Fruit fly (Drosophila melanogaster) whole organism, embryonic: ENCODE measurements around the gene Send2.

ENCODE experiments used
- Antp ChIP-seq: fragments of 200-800 bp; sonication (Bioruptor generic); optimal IDR thresholded peaks from 3 replicates; lab custom pipeline; 2016; ENCODE audit warnings: missing biosample characterization, missing genetic modification characterization
- Atf3 ChIP-seq: fragments of 200-800 bp; sonication (Bioruptor generic); optimal IDR thresholded peaks from 3 replicates; lab custom pipeline; 2016; ENCODE audit warnings: missing biosample characterization, missing genetic modification characterization
- Awh ChIP-seq: fragments of 200-800 bp; sonication (Bioruptor generic); IDR thresholded peaks from 2 replicates; pipeline ENCODE4, ENCODE4 v1.3.6; 2022; ENCODE audit warnings: missing biosample characterization, missing genetic modification characterization
- CG10209 ChIP-seq: fragments of 200-800 bp; sonication (Bioruptor generic); optimal IDR thresholded peaks from 3 replicates; lab custom pipeline; 2017; ENCODE audit warnings: missing biosample characterization, mild to moderate bottlenecking, missing genetic modification characterization, missing genetic modification reagents
- CG1024 ChIP-seq: fragments of 200-800 bp; sonication (Bioruptor generic); IDR thresholded peaks from 2 replicates; pipeline ENCODE4 v1.3.6; 2022; ENCODE audit warnings: missing biosample characterization, missing genetic modification characterization
- CG12071 ChIP-seq: fragments of 200-800 bp; sonication (Bioruptor generic); optimal IDR thresholded peaks from 3 replicates; lab custom pipeline; 2018; ENCODE audit warnings: missing biosample characterization, mild to moderate bottlenecking, missing genetic modification characterization
- CG12744 ChIP-seq: fragments of 200-800 bp; sonication (Bioruptor generic); optimal IDR thresholded peaks from 2 replicates; lab custom pipeline; 2016; ENCODE audit warnings: missing biosample characterization, missing genetic modification characterization
- CG13287 ChIP-seq: fragments of 200-800 bp; sonication (Bioruptor generic); IDR thresholded peaks from 2 replicates; pipeline ENCODE4 v1.3.6; 2022; ENCODE audit warnings: missing biosample characterization, missing genetic modification characterization; ENCODE audit not compliant: partially characterized antibody
- CG14667 ChIP-seq: fragments of 200-800 bp; sonication (Bioruptor generic); IDR thresholded peaks from 2 replicates; pipeline ENCODE4 v1.3.6; 2022; ENCODE audit warnings: missing biosample characterization, missing genetic modification characterization
- CG14860 ChIP-seq: fragments of 200-800 bp; sonication (Bioruptor generic); IDR thresholded peaks from 3 replicates; pipeline ENCODE4 v1.3.6; 2022; ENCODE audit warnings: missing biosample characterization, missing genetic modification characterization; ENCODE audit not compliant: partially characterized antibody
- CG15073 ChIP-seq: fragments of 200-800 bp; sonication (Bioruptor generic); optimal IDR thresholded peaks from 2 replicates; lab custom pipeline; 2016; ENCODE audit warnings: missing biosample characterization, missing genetic modification characterization
- CG17186 ChIP-seq: fragments of 200-800 bp; sonication (Bioruptor generic); optimal IDR thresholded peaks from 3 replicates; lab custom pipeline; 2017; ENCODE audit warnings: missing biosample characterization, missing genetic modification reagents, missing genetic modification characterization
- CG2199 ChIP-seq: fragments of 200-800 bp; sonication (Bioruptor generic); IDR thresholded peaks from 3 replicates; pipeline ENCODE4 v1.3.6; 2022; ENCODE audit warnings: missing biosample characterization, missing genetic modification characterization
- CG31441 ChIP-seq: fragments of 200-800 bp; sonication (Bioruptor generic); IDR thresholded peaks from 2 replicates; pipeline ENCODE4 v1.3.6; 2022; ENCODE audit warnings: missing biosample characterization, missing genetic modification characterization
- CG33557 ChIP-seq: fragments of 200-800 bp; sonication (Bioruptor generic); optimal IDR thresholded peaks from 2 replicates; lab custom pipeline; 2019; ENCODE audit warnings: missing biosample characterization, mild to moderate bottlenecking, missing genetic modification characterization, moderate library complexity
- CG4730 ChIP-seq: fragments of 200-800 bp; sonication (Bioruptor generic); IDR thresholded peaks from 2 replicates; pipeline ENCODE4 v1.3.6; 2022; ENCODE audit warnings: missing biosample characterization, missing genetic modification characterization
- CG6854 ChIP-seq: fragments of 200-800 bp; sonication (Bioruptor generic); optimal IDR thresholded peaks from 3 replicates; lab custom pipeline; 2017; ENCODE audit warnings: missing biosample characterization, mild to moderate bottlenecking, missing genetic modification characterization
- CG7745 ChIP-seq: fragments of 200-800 bp; sonication (Bioruptor generic); optimal IDR thresholded peaks from 2 replicates; lab custom pipeline; 2018; ENCODE audit warnings: missing biosample characterization, mild to moderate bottlenecking, missing genetic modification characterization, moderate library complexity
- CG8281 ChIP-seq: fragments of 200-800 bp; sonication (Bioruptor generic); optimal IDR thresholded peaks from 2 replicates; lab custom pipeline; 2018; ENCODE audit warnings: missing biosample characterization, mild to moderate bottlenecking, missing genetic modification characterization, moderate library complexity
- CG8290 ChIP-seq, 3 experiments: fragments of 200-800 bp; sonication (Bioruptor generic); optimal IDR thresholded peaks; 2 replicates each; lab custom pipeline; 2016 to 2019; ENCODE audit warnings: missing biosample characterization in 3 of 3, missing genetic modification characterization in 3 of 3, mild to moderate bottlenecking in 2 of 3, moderate library complexity in 1 of 3
- CTCF ChIP-seq: fragments of 200-800 bp; sonication (Bioruptor generic); optimal IDR thresholded peaks from 2 replicates; lab custom pipeline; 2017; ENCODE audit warnings: missing biosample characterization, mild to moderate bottlenecking, missing genetic modification characterization, moderate library complexity
- Camta ChIP-seq: fragments of 200-800 bp; sonication (Bioruptor generic); optimal IDR thresholded peaks from 2 replicates; lab custom pipeline; 2016; ENCODE audit warnings: missing biosample characterization, missing genetic modification characterization
- H2.0 ChIP-seq: fragments of 200-800 bp; sonication (Bioruptor generic); IDR thresholded peaks from 2 replicates; pipeline ENCODE4 v1.3.6; 2022; ENCODE audit warnings: missing biosample characterization, missing genetic modification characterization
- HHEX ChIP-seq: fragments of 200-800 bp; sonication (Bioruptor generic); optimal IDR thresholded peaks from 3 replicates; lab custom pipeline; 2017; ENCODE audit warnings: missing biosample characterization, mild to moderate bottlenecking, missing genetic modification characterization, missing genetic modification reagents
- Mrtf ChIP-seq: fragments of 200-800 bp; sonication (Bioruptor generic); IDR thresholded peaks from 3 replicates; pipeline ENCODE4 v1.3.6; 2022; ENCODE audit warnings: missing biosample characterization, missing genetic modification characterization
- NC2β ChIP-seq: fragments of 200-800 bp; sonication (Bioruptor generic); optimal IDR thresholded peaks from 2 replicates; lab custom pipeline; 2016; ENCODE audit warnings: missing biosample characterization, missing genetic modification characterization
- Oaz ChIP-seq: fragments of 200-800 bp; sonication (Bioruptor generic); IDR thresholded peaks from 2 replicates; pipeline ENCODE4 v1.3.6; 2022; ENCODE audit warnings: missing biosample characterization, missing genetic modification characterization
- Oli ChIP-seq: fragments of 200-800 bp; sonication (Bioruptor generic); optimal IDR thresholded peaks from 2 replicates; lab custom pipeline; 2018; ENCODE audit warnings: missing biosample characterization, mild to moderate bottlenecking, missing genetic modification characterization, moderate library complexity
- Scr ChIP-seq: fragments of 200-800 bp; sonication (Bioruptor generic); IDR thresholded peaks from 2 replicates; pipeline ENCODE4 v1.3.6; 2022; ENCODE audit warnings: missing biosample characterization, missing genetic modification characterization; ENCODE audit not compliant: partially characterized antibody
- Six4 ChIP-seq: fragments of 200-800 bp; sonication (Bioruptor generic); optimal IDR thresholded peaks from 2 replicates; lab custom pipeline; 2016; ENCODE audit warnings: missing biosample characterization, missing genetic modification characterization
- Sox100B ChIP-seq: fragments of 200-800 bp; sonication (Bioruptor generic); optimal IDR thresholded peaks from 3 replicates; lab custom pipeline; 2018; ENCODE audit warnings: missing biosample characterization, mild to moderate bottlenecking, missing genetic modification characterization
- ara ChIP-seq: fragments of 200-800 bp; sonication (Bioruptor generic); IDR thresholded peaks from 2 replicates; pipeline ENCODE4 v1.3.6; 2022; ENCODE audit warnings: missing biosample characterization, missing genetic modification characterization
- chif ChIP-seq, 2 experiments: fragments of 200-800 bp; sonication (Bioruptor generic); optimal IDR thresholded peaks; 3 replicates each; lab custom pipeline; 2016; ENCODE audit warnings: missing biosample characterization in 2 of 2, missing genetic modification characterization in 2 of 2
- ci ChIP-seq: fragments of 200-800 bp; sonication (Bioruptor generic); IDR thresholded peaks from 3 replicates; pipeline ENCODE4 v1.3.6; 2022; ENCODE audit warnings: missing biosample characterization, missing genetic modification characterization
- da ChIP-seq: fragments of 200-800 bp; sonication (Bioruptor generic); optimal IDR thresholded peaks from 2 replicates; lab custom pipeline; 2016; ENCODE audit warnings: missing biosample characterization, missing genetic modification characterization
- en ChIP-seq: fragments of 200-800 bp; sonication (Bioruptor generic); optimal IDR thresholded peaks from 2 replicates; lab custom pipeline; 2016; ENCODE audit warnings: missing biosample characterization, missing genetic modification characterization
- fd3F ChIP-seq: fragments of 200-800 bp; sonication (Bioruptor generic); optimal IDR thresholded peaks from 2 replicates; lab custom pipeline; 2018; ENCODE audit warnings: missing biosample characterization, mild to moderate bottlenecking, missing genetic modification characterization, moderate library complexity
- fd96Cb ChIP-seq: fragments of 200-800 bp; sonication (Bioruptor generic); optimal IDR thresholded peaks from 2 replicates; lab custom pipeline; 2018; ENCODE audit warnings: missing biosample characterization, mild to moderate bottlenecking, missing genetic modification characterization, moderate library complexity
- ftz-f1 ChIP-seq: fragments of 200-800 bp; sonication (Bioruptor generic); optimal IDR thresholded peaks from 2 replicates; lab custom pipeline; 2016; ENCODE audit warnings: missing biosample characterization, missing genetic modification characterization
- hbn ChIP-seq: fragments of 200-800 bp; sonication (Bioruptor generic); IDR thresholded peaks from 2 replicates; pipeline ENCODE4 v1.3.6; 2022; ENCODE audit warnings: missing biosample characterization, missing genetic modification characterization; ENCODE audit not compliant: partially characterized antibody
- inv ChIP-seq: fragments of 200-800 bp; sonication (Bioruptor generic); IDR thresholded peaks from 2 replicates; pipeline ENCODE4 v1.3.6; 2022; ENCODE audit warnings: missing biosample characterization, missing genetic modification characterization; ENCODE audit not compliant: partially characterized antibody
- pho ChIP-seq: fragments of 200-800 bp; sonication (Bioruptor generic); optimal IDR thresholded peaks from 2 replicates; lab custom pipeline; 2016; ENCODE audit warnings: missing biosample characterization, missing genetic modification characterization
- sens ChIP-seq: fragments of 200-800 bp; sonication (Bioruptor generic); peaks from one replicate; lab custom pipeline; 2016; ENCODE audit warnings: missing biosample characterization, missing genetic modification characterization
- slbo ChIP-seq: fragments of 200-800 bp; sonication (Bioruptor generic); IDR thresholded peaks from 2 replicates; pipeline ENCODE4 v1.3.6; 2022; ENCODE audit warnings: missing biosample characterization, missing genetic modification characterization
- sna ChIP-seq: fragments of 200-800 bp; sonication (Bioruptor generic); IDR thresholded peaks from 2 replicates; pipeline ENCODE4 v1.3.6; 2022; ENCODE audit warnings: missing biosample characterization, missing genetic modification characterization; ENCODE audit not compliant: partially characterized antibody
- yki ChIP-seq: fragments of >200 bp; optimal IDR thresholded peaks from 3 replicates; lab custom pipeline; 2018

Send2 gene

DNA sequence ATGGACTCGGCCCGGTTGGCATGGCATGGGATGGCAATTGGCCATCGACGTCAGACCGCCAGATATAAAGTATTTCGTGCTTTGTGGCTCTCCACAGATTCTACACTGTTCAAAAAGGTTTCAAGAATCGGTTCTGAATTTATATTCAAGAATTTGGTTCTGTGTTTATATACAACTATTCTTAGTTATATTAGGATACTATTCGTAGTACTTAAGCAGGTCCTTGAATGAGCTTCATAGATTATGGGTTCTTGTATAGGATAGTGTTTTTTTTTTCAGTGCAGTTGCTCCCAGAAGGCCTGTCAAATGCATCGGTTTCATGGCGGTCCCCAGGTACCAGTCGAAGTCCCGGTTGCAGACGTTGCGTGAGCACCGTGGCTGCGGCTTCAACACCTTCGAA is 40.0 kb upstream of the Send2 start (continued):
- no peak for TF ChIP-seq Sox100B (GFP tag; lab: Kevin White, UChicago)
- peak; percentile 15 to 29 for TF ChIP-seq chif (GFP tag; optimal IDR thresholded peaks at IDR 0.05; lab: Kevin White, UChicago)
- peak; percentile 30; the same call in 1 of the 2 replicates for TF ChIP-seq Awh (GFP tag; lab: Robert Waterston, UW)
- TF ChIP-seq CG12071 (GFP tag; lab: Kevin White, UChicago): no peak
- TF ChIP-seq fd96Cb (tag; lab: Kevin White, UChicago): peak; percentile 14
- TF ChIP-seq CG13287: no peak
- peak; percentile 33; the same call in 1 of the 2 replicates for TF ChIP-seq CG31441 (GFP tag; lab: Robert Waterston, UW)
- TF ChIP-seq CG15073 (GFP tag; lab: Kevin White, UChicago): no peak
- no peak for TF ChIP-seq hbn (GFP tag; lab: Robert Waterston, UW)
- TF ChIP-seq CG33557 (GFP tag; lab: Kevin White, UChicago): no peak
- TF ChIP-seq CG12744 (GFP tag; lab: Kevin White, UChicago): no peak
- TF ChIP-seq Camta (GFP tag; lab: Kevin White, UChicago): no peak
- no peak for TF ChIP-seq NC2β (GFP tag; lab: Kevin White, UChicago)
- TF ChIP-seq da: no peak
- TF ChIP-seq H2.0 (GFP tag; lab: Robert Waterston, UW): no peak
- TF ChIP-seq CG1024 (GFP tag; lab: Robert Waterston, UW): no peak
- TF ChIP-seq slbo (GFP tag; lab: Robert Waterston, UW): no peak
- TF ChIP-seq Antp (GFP tag; lab: Kevin White, UChicago): no peak
- TF ChIP-seq ara (GFP tag; lab: Robert Waterston, UW): peak; percentile 37; the same call in 1 of the 2 replicates
- TF ChIP-seq pho: no peak
- TF ChIP-seq ci (GFP tag; lab: Robert Waterston, UW): 0 out of 3 replicates have a peak, but pooled peaks have one; percentile 19
- TF ChIP-seq CG8281 (tag; lab: Kevin White, UChicago): no peak
- no peak for TF ChIP-seq en (GFP tag; lab: Kevin White, UChicago)
- TF ChIP-seq fd3F (GFP tag; lab: Kevin White, UChicago): no peak
- TF ChIP-seq CG7745 (tag; lab: Kevin White, UChicago): no peak
- no peak for TF ChIP-seq CG4730 (GFP tag; lab: Robert Waterston, UW)
- TF ChIP-seq ftz-f1 (GFP tag; lab: Kevin White, UChicago): no peak
- TF ChIP-seq Oli (tag; lab: Kevin White, UChicago): peak; percentile 34
- TF ChIP-seq CG6854 (GFP tag; lab: Kevin White, UChicago): no peak
- TF ChIP-seq Six4: no peak
- TF ChIP-seq yki (lab: Kevin White, UChicago): no peak
- no peak for TF ChIP-seq Scr (GFP tag; lab: Robert Waterston, UW)
- TF ChIP-seq HHEX (GFP tag; lab: Kevin White, UChicago): no peak
- no peak for TF ChIP-seq CTCF (GFP tag; lab: Kevin White, UChicago)

DNA sequence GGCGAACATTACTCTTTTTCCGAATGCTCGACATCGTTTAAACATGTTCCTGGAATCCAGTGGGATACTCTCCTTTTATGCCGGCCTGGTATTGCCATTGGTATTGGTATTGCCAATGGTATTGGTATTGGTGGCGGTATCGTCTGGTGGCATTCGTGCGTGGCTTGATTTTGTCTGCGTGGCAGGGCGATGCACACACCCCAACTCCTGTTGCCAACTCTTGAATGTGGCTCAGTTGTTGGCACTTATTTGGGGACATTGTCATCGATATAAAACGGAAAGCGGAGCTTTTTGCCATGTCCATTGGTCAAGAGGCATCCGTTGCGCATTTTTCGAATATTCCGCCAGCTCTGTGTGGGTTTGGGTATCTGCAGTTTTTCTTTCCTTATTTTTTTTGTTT is 35.4 kb upstream of the Send2 start:
- TF ChIP-seq CG2199 (GFP tag; lab: Robert Waterston, UW): 0 out of 3 replicates have a peak, but pooled peaks have one; percentile 20
- TF ChIP-seq CG8290 (GFP tag; optimal IDR thresholded peaks at IDR 0.05; lab: Kevin White, UChicago): no peak
- no peak for TF ChIP-seq CG8290 (tag; optimal IDR thresholded peaks at IDR 0.05; lab: Kevin White, UChicago)
- TF ChIP-seq sna (GFP tag; lab: Robert Waterston, UW): no peak
- peak; percentile 1 for TF ChIP-seq sens (GFP tag; lab: Kevin White, UChicago)
- peak; percentile 21; the same call in 1 of the 2 replicates for TF ChIP-seq inv (GFP tag; lab: Robert Waterston, UW)
- no peak for TF ChIP-seq Atf3 (GFP tag; lab: Kevin White, UChicago)
- TF ChIP-seq CG14667: no peak
- no peak for TF ChIP-seq Oaz (GFP tag; lab: Robert Waterston, UW)
- TF ChIP-seq CG14860 (GFP tag; lab: Robert Waterston, UW): no peak
- TF ChIP-seq Mrtf (GFP tag; lab: Robert Waterston, UW): no peak
- no peak for TF ChIP-seq CG10209 (GFP tag; lab: Kevin White, UChicago)
- no peak for TF ChIP-seq CG17186 (GFP tag; lab: Kevin White, UChicago)
